Fruit fly (Drosophila melanogaster) whole organism, embryonic: ENCODE results near the gene slow.

ENCODE experiments used
- CG3065 ChIP-seq: fragments of 200-800 bp; sonication (Bioruptor generic); optimal IDR thresholded peaks from 2 replicates; lab custom pipeline; 2016; ENCODE audit warnings: missing biosample characterization, missing genetic modification characterization
- CG4282 ChIP-seq: fragments of 200-800 bp; sonication (Bioruptor generic); optimal IDR thresholded peaks from 2 replicates; lab custom pipeline; 2016; ENCODE audit warnings: missing biosample characterization, missing genetic modification characterization
- Tbp ChIP-seq: fragments of >200 bp; optimal IDR thresholded peaks from 2 replicates; lab custom pipeline; 2018; ENCODE audit warnings: missing biosample characterization, missing genetic modification characterization
- lov ChIP-seq, 2 experiments: fragments of 200-800 bp in 1 of 2; fragments of >200 bp in 1 of 2; sonication (Bioruptor generic) in 1 of 2; IDR thresholded peaks in 1 of 2; optimal IDR thresholded peaks in 1 of 2; 2 replicates in 1 of 2; 3 replicates in 1 of 2; pipeline versions ENCODE4 v1.3.6 to Lab custom; 2017 to 2022; ENCODE audit warnings: missing biosample characterization in 1 of 2, missing genetic modification characterization in 1 of 2

DNA sequence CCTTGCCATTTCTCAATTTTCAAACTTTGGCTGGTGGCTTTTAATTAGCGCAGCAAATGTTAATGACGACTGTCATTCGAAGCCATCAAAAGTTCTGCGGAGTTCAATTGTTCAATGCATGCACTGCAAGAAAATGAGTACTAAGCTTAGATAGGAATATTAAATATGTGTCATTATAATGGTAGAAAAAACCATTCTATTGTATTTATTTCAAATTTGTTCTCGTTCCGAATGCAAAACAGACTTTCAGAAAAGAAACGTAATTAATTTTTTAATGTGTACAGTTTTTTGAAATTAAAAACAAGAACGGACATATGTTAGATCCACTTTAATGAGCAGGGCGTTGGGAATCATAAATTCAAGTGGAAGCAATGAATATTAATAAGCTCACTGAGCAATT, 4.9 kb downstream of the slow start:
- no peak for TF ChIP-seq Tbp (GFP tag; lab: Kevin White, UChicago)
- no peak for TF ChIP-seq CG3065
- TF ChIP-seq lov (optimal IDR thresholded peaks at IDR 0.05; lab: Kevin White, UChicago), result no peak
- no peak for TF ChIP-seq lov (GFP tag; IDR thresholded peaks at IDR 0.05; lab: Robert Waterston, UW)
- no peak for TF ChIP-seq CG4282
